Fruit fly (Drosophila melanogaster): ENCODE data around the gene Prx6a.

The Prx6a gene

dm6 chr2L:2882968-2883702 is 5.1 kb upstream of the Prx6a start (continued):
- TF ChIP-seq CG11560 (tag; IDR thresholded peaks at IDR 0.05) (no peak), CG6854 (GFP tag; optimal IDR thresholded peaks at IDR 0.05) (peak; percentile 60), pum (GFP tag; optimal IDR thresholded peaks at IDR 0.05) (peak; percentile 39), Ptx1 (GFP tag; IDR thresholded peaks at IDR 0.05) (0 out of 2 replicates have a peak, but pooled peaks have one; percentile 40), CG6654 (GFP tag; optimal IDR thresholded peaks at IDR 0.05) (no peak), CG30431 (GFP tag; optimal IDR thresholded peaks at IDR 0.05) (no peak), gro (GFP tag; optimal IDR thresholded peaks at IDR 0.05) (no peak), Atf6 (GFP tag; IDR thresholded peaks at IDR 0.05) (peak; percentile 68), gfzf (GFP tag; optimal IDR thresholded peaks at IDR 0.05) (peak; percentile 25), CG8089 (GFP tag; optimal IDR thresholded peaks at IDR 0.05) (no peak), CG1792 (GFP tag; optimal IDR thresholded peaks at IDR 0.05) (peak; percentile 6), CG2120 (GFP tag; optimal IDR thresholded peaks at IDR 0.05) (peak; percentile 63), MBD-R2 (GFP tag; IDR thresholded peaks at IDR 0.05) (peak; percentile 56), trh (GFP tag; optimal IDR thresholded peaks at IDR 0.05) (peak; percentile 40), vvl (GFP tag; IDR thresholded peaks at IDR 0.05) (peak; percentile 45), scrt (GFP tag; optimal IDR thresholded peaks at IDR 0.05) (peak; percentile 15), CG12391 (tag; optimal IDR thresholded peaks at IDR 0.05) (peak; percentile 58), Pdp1 (GFP tag; optimal IDR thresholded peaks at IDR 0.05) (peak in 1 of 2 experiments; percentile 33), dysf (GFP tag; IDR thresholded peaks at IDR 0.05) (peak; percentile 35; the same call in 1 of the 3 replicates), sob (GFP tag; IDR thresholded peaks at IDR 0.05) (peak; percentile 76), CG17612 (GFP tag; IDR thresholded peaks at IDR 0.05) (no peak), Atf3 (GFP tag; optimal IDR thresholded peaks at IDR 0.05) (no peak), CG4404 (GFP tag; IDR thresholded peaks at IDR 0.05) (no peak), salm (tag; optimal IDR thresholded peaks at IDR 0.05) (no peak), BtbVII (GFP tag; optimal IDR thresholded peaks at IDR 0.05) (peak; percentile 48), Gug (GFP tag; IDR thresholded peaks at IDR 0.05) (peak; percentile 37; the same call in 2 of the 4 replicates), H2.0 (GFP tag; IDR thresholded peaks at IDR 0.05) (peak; percentile 48), NFAT (GFP tag; IDR thresholded peaks at IDR 0.05) (no peak), vnd (GFP tag; IDR thresholded peaks at IDR 0.05; ENCODE audit: partially characterized antibody) (no peak), CG10366 (GFP tag; IDR thresholded peaks at IDR 0.05) (peak; percentile 35; the same call in 1 of the 2 replicates), CG7357 (GFP tag; IDR thresholded peaks at IDR 0.05) (no peak), CG2889 (GFP tag; IDR thresholded peaks at IDR 0.05) (no peak), z (GFP tag; IDR thresholded peaks at IDR 0.05) (no peak), ara (GFP tag; IDR thresholded peaks at IDR 0.05) (no peak), Mad (GFP tag; optimal IDR thresholded peaks at IDR 0.05) (peak; percentile 29), Xrp1 (GFP tag; IDR thresholded peaks at IDR 0.05) (no peak; the same call in none of the 2 replicates), ken (GFP tag; IDR thresholded peaks at IDR 0.05) (no peak), CG4424 (GFP tag; optimal IDR thresholded peaks at IDR 0.05) (no peak), mam (GFP tag; optimal IDR thresholded peaks at IDR 0.05) (peak; percentile 33), zfh1 (GFP tag; IDR thresholded peaks at IDR 0.05) (peak; percentile 20; the same call in 1 of the 3 replicates), CG15269 (tag; optimal IDR thresholded peaks at IDR 0.05) (peak; percentile 56), inv (GFP tag; IDR thresholded peaks at IDR 0.05; ENCODE audit: partially characterized antibody) (no peak), H15 (GFP tag; IDR thresholded peaks at IDR 0.05) (no peak), CG6272 (GFP tag; IDR thresholded peaks at IDR 0.05) (no peak), E2f2 (GFP tag; IDR thresholded peaks at IDR 0.05) (no peak; the same call in 1 of the 2 replicates), bsh (GFP tag; optimal IDR thresholded peaks at IDR 0.05) (peak in 1 of 2 experiments; percentile 32), ERR (GFP tag; optimal IDR thresholded peaks at IDR 0.05) (no peak), hkb (optimal IDR thresholded peaks at IDR 0.05) (no peak), hkb (GFP tag; IDR thresholded peaks at IDR 0.05) (peak; percentile 47), chif (GFP tag; optimal IDR thresholded peaks at IDR 0.05) (peak in 1 of 2 experiments; percentile 4), repo (GFP tag; optimal IDR thresholded peaks at IDR 0.05) (no peak)
